Fruit fly (Drosophila melanogaster) whole organism, wandering third instar larva: Measurements from ENCODE around the gene tmod.

Experiments
- GATAd ChIP-seq: sonication (Bioruptor generic); optimal IDR thresholded peaks from 2 replicates; lab custom pipeline; 2016; ENCODE audit warnings: missing biosample characterization, missing genetic modification characterization
- Jra ChIP-seq: sonication (Bioruptor generic); optimal IDR thresholded peaks from 2 replicates; lab custom pipeline; 2016; ENCODE audit warnings: missing biosample characterization, missing genetic modification characterization
- OdsH ChIP-seq: fragments of 200-800 bp; sonication (Bioruptor generic); optimal IDR thresholded peaks from 2 replicates; lab custom pipeline; 2016; ENCODE audit warnings: missing biosample characterization, mild to moderate bottlenecking, missing genetic modification characterization
- Rel ChIP-seq, 2 experiments: fragments of 200-800 bp; sonication (Bioruptor generic) in 1 of 2; optimal IDR thresholded peaks; 2 replicates in 1 of 2; 3 replicates in 1 of 2; lab custom pipeline; 2016 to 2019; ENCODE audit warnings: mild to moderate bottlenecking in 2 of 2, missing biosample characterization in 2 of 2, missing genetic modification characterization in 2 of 2, moderate library complexity in 1 of 2
- Sp1 ChIP-seq: fragments of 200-800 bp; sonication (Bioruptor generic); optimal IDR thresholded peaks from 3 replicates; lab custom pipeline; 2019; ENCODE audit warnings: missing biosample characterization, mild to moderate bottlenecking, missing genetic modification characterization, moderate library complexity
- jim ChIP-seq: fragments of 175-275, 200-325 bp; sonication (Bioruptor generic); optimal IDR thresholded peaks from 2 replicates; lab custom pipeline; 2016; ENCODE audit warnings: missing biosample characterization, mild to moderate bottlenecking, missing genetic modification characterization
- pan ChIP-seq: fragments of >200 bp; optimal IDR thresholded peaks from 2 replicates; lab custom pipeline; 2017
- psq ChIP-seq: fragments of 200-800 bp; sonication (Bioruptor generic); optimal IDR thresholded peaks from 3 replicates; lab custom pipeline; 2017; ENCODE audit warnings: missing biosample characterization, mild to moderate bottlenecking, missing genetic modification characterization, moderate library complexity

DNA sequence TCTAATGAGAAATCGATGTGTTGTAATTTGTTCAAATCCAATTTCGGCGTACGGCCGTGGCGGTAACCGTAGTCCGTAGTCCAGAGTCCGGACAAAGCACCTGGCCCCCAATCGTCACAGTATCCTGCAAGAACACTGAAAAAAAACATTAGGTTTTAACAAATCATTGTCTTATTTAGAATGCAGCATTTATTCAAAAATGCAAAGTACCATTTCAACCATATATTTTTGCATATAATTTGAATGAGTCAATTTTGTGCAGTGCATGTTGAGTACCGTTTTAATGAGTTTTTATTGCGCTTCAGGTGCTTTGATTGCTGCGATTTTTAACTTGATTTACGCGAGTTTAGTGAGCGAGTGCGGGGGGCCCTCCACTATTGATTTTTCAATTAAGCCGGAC, 28.8 kb downstream of the tmod start:
- TF ChIP-seq GATAd (GFP tag; lab: Kevin White, UChicago): no peak
- no peak for TF ChIP-seq psq (GFP tag; lab: Kevin White, UChicago)
- no peak for TF ChIP-seq pan (lab: Kevin White, UChicago)
- no peak for TF ChIP-seq OdsH (GFP tag; lab: Kevin White, UChicago)
- no peak for TF ChIP-seq Rel (GFP tag; optimal IDR thresholded peaks at IDR 0.05; lab: Kevin White, UChicago)
- no peak for TF ChIP-seq Rel (tag; optimal IDR thresholded peaks at IDR 0.05; lab: Kevin White, UChicago)
- TF ChIP-seq Sp1: no peak
- no peak for TF ChIP-seq Jra (GFP tag; lab: Kevin White, UChicago)
- TF ChIP-seq jim (GFP tag; lab: Kevin White, UChicago): no peak
